Worm (Caenorhabditis elegans) whole organism, L3 larva: Measurements from ENCODE around the gene dpm-3.

Experiments used
- ceh-28 ChIP-seq: fragments of 150-350 bp; optimal IDR thresholded peaks from 2 replicates; lab custom pipeline; 2014; ENCODE audit warnings: missing biosample characterization, missing genetic modification reagents, missing genetic modification characterization
- ceh-82 ChIP-seq: fragments of 150-350 bp; optimal IDR thresholded peaks from 2 replicates; lab custom pipeline; 2014; ENCODE audit warnings: missing biosample characterization, missing genetic modification characterization
- egl-27 ChIP-seq: sonication (generic microtip); optimal IDR thresholded peaks from 4 replicates; lab custom pipeline; 2017; ENCODE audit warnings: missing biosample characterization, missing genetic modification reagents, missing genetic modification characterization
- egl-5 ChIP-seq: fragments of 150-350 bp; optimal IDR thresholded peaks from 2 replicates; lab custom pipeline; 2017; ENCODE audit warnings: missing biosample characterization, missing genetic modification reagents, missing genetic modification characterization, inconsistent platforms
- mdl-1 ChIP-seq: fragments of 150-350 bp; optimal IDR thresholded peaks from 2 replicates; lab custom pipeline; 2014; ENCODE audit warnings: missing biosample characterization, missing genetic modification characterization
- nhr-23 ChIP-seq: fragments of 150-350 bp; optimal IDR thresholded peaks from 2 replicates; lab custom pipeline; 2014; ENCODE audit warnings: missing biosample characterization, missing genetic modification reagents, missing genetic modification characterization
- nhr-237 ChIP-seq: fragments of 150-350 bp; optimal IDR thresholded peaks from 2 replicates; lab custom pipeline; 2014; ENCODE audit warnings: missing biosample characterization, missing genetic modification characterization
- nhr-76 ChIP-seq: fragments of 150-350 bp; sonication (generic microtip); optimal IDR thresholded peaks from 5 replicates; lab custom pipeline; 2014; ENCODE audit warnings: missing biosample characterization, missing genetic modification characterization
- pqm-1 ChIP-seq: fragments of 150-350 bp; optimal IDR thresholded peaks from 2 replicates; lab custom pipeline; 2017; ENCODE audit warnings: missing biosample characterization, missing genetic modification characterization, inconsistent platforms
- sea-2 ChIP-seq: fragments of 150-350 bp; sonication (generic microtip); optimal IDR thresholded peaks from 4 replicates; lab custom pipeline; 2014; ENCODE audit warnings: missing biosample characterization, missing genetic modification reagents, missing genetic modification characterization
- snpc-4 ChIP-seq: fragments of 150-350 bp; optimal IDR thresholded peaks from 2 replicates; lab custom pipeline; 2014; ENCODE audit warnings: missing biosample characterization, missing genetic modification characterization
- ztf-11 ChIP-seq: fragments of 150-350 bp; optimal IDR thresholded peaks from 2 replicates; lab custom pipeline; 2014; ENCODE audit warnings: missing biosample characterization, missing genetic modification characterization

ce11 chrIV:12389951-12390350 is 1.4 kb upstream of the dpm-3 start, which contains the start of gene spe-45:
- TF ChIP-seq ceh-28 (tag; lab: Kevin White, UChicago) (no peak), ztf-11 (tag; lab: Kevin White, UChicago) (no peak), egl-27 (tag; lab: Kevin White, UChicago) (no peak), nhr-76 (tag; lab: Kevin White, UChicago) (no peak), egl-5 (tag; lab: Kevin White, UChicago) (no peak), ceh-82 (tag; lab: Kevin White, UChicago) (no peak), pqm-1 (tag; lab: Kevin White, UChicago) (no peak), mdl-1 (tag; lab: Kevin White, UChicago) (no peak), nhr-23 (tag; lab: Kevin White, UChicago) (no peak), sea-2 (no peak), snpc-4 (tag; lab: Kevin White, UChicago) (no peak), nhr-237 (no peak)
